Worm (Caenorhabditis elegans): ENCODE measurements around the gene M05D6.8.

M05D6.8 gene

DNA sequence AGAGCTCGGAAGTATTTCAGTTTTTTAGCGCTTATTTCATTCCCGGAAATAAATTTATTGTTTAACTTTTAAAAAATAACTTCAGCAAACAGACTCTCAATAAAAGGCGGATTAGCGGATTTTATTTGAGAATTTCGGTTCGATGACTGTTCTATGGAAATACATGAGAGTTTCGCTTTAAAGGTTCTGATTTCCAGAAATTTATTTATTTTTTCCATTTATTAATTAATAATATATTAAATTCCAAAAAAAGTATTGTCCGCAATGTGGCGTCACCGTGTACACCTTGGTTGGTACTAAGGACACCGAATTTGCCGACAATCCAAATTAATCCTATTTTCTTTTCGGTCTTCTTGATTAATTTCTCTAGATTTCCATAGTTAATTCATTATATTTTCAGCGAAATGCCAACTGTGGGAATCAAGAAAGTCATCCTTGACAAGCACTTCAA lies 6.6 kb downstream of the M05D6.8 start, which contains the start of gene fars-3 (continued):
- no peak for TF ChIP-seq Y5F2A.4 (GFP tag; optimal IDR thresholded peaks at IDR 0.05)

DNA sequence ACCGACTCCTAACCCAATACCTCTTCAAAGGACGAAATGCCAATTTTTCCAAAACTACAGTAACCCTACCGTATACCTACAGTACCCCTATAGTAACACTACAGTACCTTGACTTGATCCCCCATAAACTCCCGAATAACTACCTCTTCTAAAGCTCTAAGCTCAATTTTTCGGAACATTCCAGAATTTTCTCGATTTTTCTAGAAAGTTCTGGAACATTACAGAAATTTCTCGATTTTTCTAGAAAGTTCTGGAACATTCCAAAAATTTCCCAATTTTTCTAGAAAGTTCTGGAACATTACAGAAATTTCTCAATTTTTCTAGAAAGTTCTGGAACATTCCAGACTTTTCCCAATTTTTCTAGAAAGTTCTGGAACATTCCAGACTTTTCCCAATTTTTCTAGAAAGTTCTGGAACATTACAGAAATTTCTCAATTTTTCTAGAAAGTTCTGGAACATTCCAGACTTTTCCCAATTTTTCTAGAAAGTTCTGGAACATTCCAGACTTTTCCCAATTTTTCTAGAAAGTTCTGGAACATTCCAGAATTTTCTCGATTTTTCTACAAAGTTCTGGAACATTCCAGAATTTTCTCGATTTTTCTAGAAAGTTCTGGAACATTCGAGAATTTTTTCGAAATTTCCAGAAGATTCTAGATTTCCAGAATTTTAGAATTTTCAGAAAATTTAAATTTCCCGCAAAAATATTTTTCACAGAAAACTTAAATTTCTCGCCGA lies 11.0 kb downstream of the M05D6.8 start:
- TF ChIP-seq arid-1 (GFP tag; conservative IDR thresholded peaks at IDR 0.05) = peak; percentile 34; the same call in 1 of the 2 replicates

DNA sequence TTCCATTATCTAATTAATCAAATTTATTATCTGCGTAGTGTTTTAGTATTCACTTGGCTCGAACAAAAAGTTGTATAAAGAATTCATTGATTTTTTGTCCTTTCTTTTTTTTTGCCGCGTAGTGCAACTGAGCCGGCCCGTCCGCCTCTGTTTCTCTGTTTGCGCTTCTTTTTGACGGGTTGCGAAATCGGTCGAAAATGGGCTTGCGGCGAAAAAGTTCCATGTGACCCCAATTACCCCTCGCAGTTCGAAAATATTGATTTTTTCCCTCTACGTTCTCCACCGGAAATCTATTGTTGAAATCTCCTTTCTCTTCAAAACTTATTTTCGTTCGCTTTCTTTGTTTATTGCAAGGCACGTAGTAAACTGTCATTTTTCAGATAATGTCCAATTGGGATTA lies 13.6 kb downstream of the M05D6.8 start, which contains the start of gene zyg-9:
Gene zyg-9, plus strand, starts transcription at position 381 of the 400 bp plus-strand sequence.
- TF ChIP-seq hlh-30 (tag; optimal IDR thresholded peaks at IDR 0.05; ENCODE audit: insufficient read depth) (peak; percentile 83), aha-1 (tag) (peak; percentile 64), hif-1 (tag; optimal IDR thresholded peaks at IDR 0.05) (peak in 1 of 2 experiments; percentile 22), dve-1 (tag; optimal IDR thresholded peaks at IDR 0.05; ENCODE audit: insufficient read depth) (peak; percentile 7), arid-1 (GFP tag; conservative IDR thresholded peaks at IDR 0.05) (no peak), mep-1 (tag; optimal IDR thresholded peaks at IDR 0.05) (peak; percentile 10), tra-1 (GFP tag; IDR thresholded peaks at IDR 0.05) (no peak), F44E2.7 (GFP tag; IDR thresholded peaks at IDR 0.05) (no peak), nhr-111 (GFP tag; optimal IDR thresholded peaks at IDR 0.05) (no peak), mes-2 (tag; optimal IDR thresholded peaks at IDR 0.05; ENCODE audit: poor library complexity, severe bottlenecking) (peak; percentile 37), hmg-1.1 (GFP tag; IDR thresholded peaks at IDR 0.05) (0 out of 2 replicates have a peak, but pooled peaks have one; percentile 32), lsy-2 (tag; optimal IDR thresholded peaks at IDR 0.05) (peak in 1 of 2 experiments; percentile 60), dpl-1 (GFP tag; optimal IDR thresholded peaks at IDR 0.05) (peak; percentile 5), zip-2 (tag; optimal IDR thresholded peaks at IDR 0.05) (no peak), lin-38 (GFP tag; IDR thresholded peaks at IDR 0.05) (no peak), ceh-28 (tag; optimal IDR thresholded peaks at IDR 0.05) (peak; percentile 11), hlh-11 (tag; optimal IDR thresholded peaks at IDR 0.05) (peak; percentile 24), egl-43 (GFP tag; IDR thresholded peaks at IDR 0.05) (peak; percentile 28; the same call in 1 of the 2 replicates)

DNA sequence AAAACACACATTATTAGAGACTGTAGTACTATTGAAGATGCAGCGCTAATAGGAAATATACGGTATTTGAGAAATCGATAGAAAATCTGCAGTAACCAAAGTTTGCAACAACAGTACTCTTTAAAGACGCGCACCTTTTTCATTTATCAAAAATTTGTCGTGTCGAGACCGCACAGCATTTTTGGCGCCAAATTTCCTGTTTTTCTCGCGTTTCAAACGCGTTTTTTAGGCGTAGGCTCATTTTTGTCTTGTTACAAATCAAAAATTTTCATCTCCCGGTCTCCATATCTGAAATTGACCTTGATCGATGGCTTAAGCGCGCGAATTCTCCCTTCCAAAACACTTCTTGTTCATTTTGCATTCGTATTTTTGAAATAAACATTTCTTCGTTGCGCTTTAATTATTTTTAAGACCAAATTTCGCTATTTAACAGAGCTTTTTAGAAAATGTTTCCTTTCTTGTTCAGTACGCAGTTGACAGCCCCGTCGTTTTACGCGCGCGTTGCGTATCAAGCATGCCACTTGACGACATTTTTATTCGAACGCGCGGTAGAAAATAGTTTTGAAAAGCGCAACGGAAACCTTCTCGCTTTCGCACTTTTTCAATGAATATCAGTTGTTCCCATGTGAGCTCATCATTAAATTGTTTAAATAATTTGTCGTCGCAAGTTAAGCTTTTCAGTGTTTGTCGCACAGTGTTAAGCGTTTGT lies 14.2 kb downstream of the M05D6.8 start:
- no peak for TF ChIP-seq egl-27 (tag; optimal IDR thresholded peaks at IDR 0.05)
- TF ChIP-seq unc-130 (GFP tag; optimal IDR thresholded peaks at IDR 0.05) = peak; percentile 21
- TF ChIP-seq hif-1 (tag; optimal IDR thresholded peaks at IDR 0.05) = no peak
- no peak for TF ChIP-seq arid-1 (GFP tag; conservative IDR thresholded peaks at IDR 0.05)
- no peak for TF ChIP-seq dve-1 (tag; optimal IDR thresholded peaks at IDR 0.05; ENCODE audit: insufficient read depth)
- peak; percentile 13 for TF ChIP-seq dpl-1 (GFP tag; optimal IDR thresholded peaks at IDR 0.05)
- TF ChIP-seq ceh-62 (tag; optimal IDR thresholded peaks at IDR 0.05) = no peak
- no peak for TF ChIP-seq lim-7 (GFP tag; IDR thresholded peaks at IDR 0.05)
- TF ChIP-seq lin-38 (GFP tag; IDR thresholded peaks at IDR 0.05) = 0 out of 2 replicates have a peak, but pooled peaks have one; percentile 22
- no peak for TF ChIP-seq nhr-77 (tag; optimal IDR thresholded peaks at IDR 0.05)
- no peak for TF ChIP-seq nhr-11 (tag; optimal IDR thresholded peaks at IDR 0.05)

DNA sequence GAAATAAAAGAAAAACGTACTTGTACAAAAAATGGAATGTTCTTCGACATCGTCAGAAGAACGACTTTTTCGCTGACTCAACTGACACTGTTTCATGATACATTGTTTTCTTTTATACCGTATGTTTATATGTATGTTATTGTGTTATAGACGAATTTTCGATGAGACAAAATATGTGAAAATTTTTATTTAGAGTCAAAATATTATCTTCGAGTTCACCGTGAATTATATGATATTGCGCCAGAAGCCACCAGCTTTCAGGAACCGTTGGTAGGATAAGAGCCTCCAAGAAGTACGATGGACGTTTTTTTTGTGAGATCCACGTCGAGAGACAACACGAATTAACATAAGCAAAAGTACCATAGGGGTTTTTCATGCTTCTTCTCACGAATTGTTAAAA lies 14.9 kb downstream of the M05D6.8 start, which contains the start of gene F22B5.6:
Gene F22B5.6, minus strand, starts transcription at position 101 of the 400 bp plus-strand sequence.
- TF ChIP-seq madf-5 (GFP tag; IDR thresholded peaks at IDR 0.05) = no peak
- TF ChIP-seq F37D6.2 (tag; optimal IDR thresholded peaks at IDR 0.05) = no peak
- no peak for TF ChIP-seq snpc-1.2 (GFP tag; IDR thresholded peaks at IDR 0.05)
- TF ChIP-seq nhr-6 (tag; optimal IDR thresholded peaks at IDR 0.05) = no peak
- TF ChIP-seq tag-97 (GFP tag; IDR thresholded peaks at IDR 0.05) = no peak
- TF ChIP-seq hlh-11 (tag; optimal IDR thresholded peaks at IDR 0.05) = no peak
- no peak for TF ChIP-seq madf-9 (GFP tag; conservative IDR thresholded peaks at IDR 0.05)
- TF ChIP-seq nhr-48 (tag; optimal IDR thresholded peaks at IDR 0.05) = no peak
- no peak for TF ChIP-seq zag-1 (tag; optimal IDR thresholded peaks at IDR 0.05)
- TF ChIP-seq egl-43 (GFP tag; IDR thresholded peaks at IDR 0.05) = no peak
- TF ChIP-seq nhr-42 (GFP tag; IDR thresholded peaks at IDR 0.05) = no peak

Data from whole organism, L4 larva.